Fruit fly (Drosophila melanogaster): Measurements from ENCODE around the gene IntS2.

The IntS2 gene

dm6 chrX:17692729-17693128, 36.1 kb upstream of the IntS2 start:
- TF ChIP-seq CG31627 (GFP tag; optimal IDR thresholded peaks at IDR 0.05) (no peak), CG11294 (GFP tag; IDR thresholded peaks at IDR 0.05) (no peak), ss (GFP tag; optimal IDR thresholded peaks at IDR 0.05) (no peak), CG34406 (GFP tag; optimal IDR thresholded peaks at IDR 0.05) (no peak), CG10631 (GFP tag; optimal IDR thresholded peaks at IDR 0.05) (no peak), Hr4 (GFP tag; optimal IDR thresholded peaks at IDR 0.05) (peak; percentile 60), topi (GFP tag; optimal IDR thresholded peaks at IDR 0.05) (no peak), CG8632 (GFP tag; optimal IDR thresholded peaks at IDR 0.05) (no peak), Eip75B (GFP tag; optimal IDR thresholded peaks at IDR 0.05) (no peak), CG32006 (GFP tag; optimal IDR thresholded peaks at IDR 0.05) (peak; percentile 78), OdsH (GFP tag; optimal IDR thresholded peaks at IDR 0.05) (peak; percentile 35), Ets21C (GFP tag; optimal IDR thresholded peaks at IDR 0.05) (no peak), salr (GFP tag; optimal IDR thresholded peaks at IDR 0.05) (peak in 1 of 2 experiments; percentile 45), Ets96B (tag; optimal IDR thresholded peaks at IDR 0.05) (no peak), Sox14 (GFP tag; optimal IDR thresholded peaks at IDR 0.05) (no peak), Eip78C (GFP tag) (peak; percentile 51), CG6163 (GFP tag; IDR thresholded peaks at IDR 0.05) (0 out of 3 replicates have a peak, but pooled peaks have one; percentile 30), Met (GFP tag; optimal IDR thresholded peaks at IDR 0.05) (no peak), pdm3 (GFP tag; optimal IDR thresholded peaks at IDR 0.05) (peak; percentile 15), CG6808 (GFP tag; optimal IDR thresholded peaks at IDR 0.05) (no peak), CG6276 (GFP tag; optimal IDR thresholded peaks at IDR 0.05) (peak; percentile 64), fd59A (GFP tag; optimal IDR thresholded peaks at IDR 0.05) (no peak), CG7368 (GFP tag; optimal IDR thresholded peaks at IDR 0.05) (no peak), dsx (GFP tag; optimal IDR thresholded peaks at IDR 0.05; ENCODE audit: poor library complexity, severe bottlenecking) (no peak), esn (GFP tag; optimal IDR thresholded peaks at IDR 0.05) (no peak), Sox102F (GFP tag; optimal IDR thresholded peaks at IDR 0.05) (no peak), fkh (GFP tag; optimal IDR thresholded peaks at IDR 0.05) (no peak), cyc (GFP tag; optimal IDR thresholded peaks at IDR 0.05) (no peak), svp (GFP tag) (no peak), CG6854 (GFP tag; optimal IDR thresholded peaks at IDR 0.05) (no peak), vri (GFP tag; optimal IDR thresholded peaks at IDR 0.05) (no peak), CG3032 (tag; optimal IDR thresholded peaks at IDR 0.05) (no peak), Smox (GFP tag; optimal IDR thresholded peaks at IDR 0.05) (no peak), achi (GFP tag; optimal IDR thresholded peaks at IDR 0.05) (peak; percentile 7), CG8119 (GFP tag; IDR thresholded peaks at IDR 0.05) (0 out of 3 replicates have a peak, but pooled peaks have one; percentile 59), spab (GFP tag; optimal IDR thresholded peaks at IDR 0.05) (no peak), CG11762 (GFP tag; optimal IDR thresholded peaks at IDR 0.05; ENCODE audit: insufficient read depth) (no peak), eg (GFP tag; IDR thresholded peaks at IDR 0.05) (peak; percentile 62; the same call in 2 of the 3 replicates), Blimp-1 (GFP tag; optimal IDR thresholded peaks at IDR 0.05) (no peak), CG11902 (GFP tag; optimal IDR thresholded peaks at IDR 0.05) (no peak), CG16779 (tag; optimal IDR thresholded peaks at IDR 0.05) (no peak), Hr39 (GFP tag; optimal IDR thresholded peaks at IDR 0.05) (no peak), Hr38 (GFP tag; optimal IDR thresholded peaks at IDR 0.05) (no peak), fd85E (GFP tag; optimal IDR thresholded peaks at IDR 0.05) (no peak), CG10669 (GFP tag; optimal IDR thresholded peaks at IDR 0.05) (no peak), Eip93F (GFP tag; optimal IDR thresholded peaks at IDR 0.05) (no peak), CG8319 (GFP tag; optimal IDR thresholded peaks at IDR 0.05) (no peak), CG1621 (tag; optimal IDR thresholded peaks at IDR 0.05) (no peak), CG3919 (GFP tag; optimal IDR thresholded peaks at IDR 0.05) (no peak), CG15336 (GFP tag; IDR thresholded peaks at IDR 0.05) (peak; percentile 57), CG4318 (GFP tag; optimal IDR thresholded peaks at IDR 0.05) (peak; percentile 21), CG9139 (GFP tag; optimal IDR thresholded peaks at IDR 0.05) (no peak), Lpt (GFP tag; optimal IDR thresholded peaks at IDR 0.05) (peak; percentile 19)

All from whole organism, prepupa.